Worm (Caenorhabditis elegans): ENCODE measurements around the gene tor-2.

Gene tor-2

DNA sequence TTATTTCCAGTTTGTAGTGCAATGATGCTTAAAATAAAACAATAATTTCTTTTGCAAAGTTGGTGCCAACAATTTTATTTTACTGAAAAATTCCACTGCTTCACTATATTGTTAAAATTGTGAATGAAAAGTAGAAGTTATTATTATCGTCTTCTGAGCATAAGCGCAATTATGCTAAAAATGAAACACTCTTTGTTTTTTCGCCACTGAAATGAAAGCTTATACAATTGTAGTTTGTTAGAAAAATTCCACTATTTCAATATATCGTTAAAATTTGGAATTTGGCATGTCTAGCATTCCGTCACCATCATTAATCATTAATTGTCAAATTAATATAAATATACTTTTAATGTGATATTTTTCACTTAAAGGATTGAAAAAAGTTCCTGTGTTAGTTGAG lies 30.0 kb downstream of the tor-2 start:
- no peak for TF ChIP-seq W03F9.2 (tag; optimal IDR thresholded peaks at IDR 0.05)
- TF ChIP-seq dao-5 (tag; optimal IDR thresholded peaks at IDR 0.05) = no peak
- no peak for TF ChIP-seq him-1 (tag; optimal IDR thresholded peaks at IDR 0.05)

DNA sequence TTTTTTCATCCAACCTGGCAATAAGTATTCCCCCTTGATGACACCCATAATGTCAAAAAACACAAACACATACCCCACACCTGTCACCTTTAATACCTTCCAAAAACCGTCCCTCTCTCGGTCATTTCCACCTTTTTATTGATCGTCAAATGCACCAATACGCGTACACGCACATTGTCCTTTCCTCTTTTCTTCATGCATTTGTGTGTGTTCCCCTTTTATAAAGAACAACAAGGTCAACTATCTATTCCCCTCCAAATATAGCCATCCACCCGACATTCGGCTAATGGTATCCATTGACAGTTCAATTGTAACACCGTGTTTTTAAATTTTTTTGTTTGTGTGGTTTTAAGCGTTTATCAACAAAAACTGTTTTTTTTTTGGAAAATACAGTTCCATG lies 38.8 kb downstream of the tor-2 start:
- TF ChIP-seq dao-5 (tag; optimal IDR thresholded peaks at IDR 0.05) (no peak), him-1 (tag; optimal IDR thresholded peaks at IDR 0.05) (no peak), W03F9.2 (tag; optimal IDR thresholded peaks at IDR 0.05) (no peak)

DNA sequence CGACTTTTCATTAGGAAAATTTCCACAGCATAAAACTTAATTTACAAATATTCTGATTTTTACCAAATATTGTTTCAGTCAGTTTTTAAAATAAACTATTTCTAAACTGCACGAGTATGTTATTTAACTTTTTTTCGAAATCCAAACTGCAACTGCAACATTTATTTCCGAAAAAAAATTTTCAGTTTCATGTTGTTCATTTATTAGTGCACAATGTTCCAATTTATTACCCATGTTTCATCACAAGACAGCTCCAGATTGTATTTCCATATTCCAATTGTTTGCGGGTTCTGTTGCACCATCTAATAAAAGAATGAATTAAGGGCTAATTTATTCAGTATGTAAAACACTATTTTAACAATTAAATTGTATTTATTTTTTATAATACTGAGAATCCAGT lies 42.3 kb downstream of the tor-2 start:
- TF ChIP-seq W03F9.2 (tag; optimal IDR thresholded peaks at IDR 0.05) = no peak
- no peak for TF ChIP-seq him-1 (tag; optimal IDR thresholded peaks at IDR 0.05)
- TF ChIP-seq dao-5 (tag; optimal IDR thresholded peaks at IDR 0.05) = no peak

DNA sequence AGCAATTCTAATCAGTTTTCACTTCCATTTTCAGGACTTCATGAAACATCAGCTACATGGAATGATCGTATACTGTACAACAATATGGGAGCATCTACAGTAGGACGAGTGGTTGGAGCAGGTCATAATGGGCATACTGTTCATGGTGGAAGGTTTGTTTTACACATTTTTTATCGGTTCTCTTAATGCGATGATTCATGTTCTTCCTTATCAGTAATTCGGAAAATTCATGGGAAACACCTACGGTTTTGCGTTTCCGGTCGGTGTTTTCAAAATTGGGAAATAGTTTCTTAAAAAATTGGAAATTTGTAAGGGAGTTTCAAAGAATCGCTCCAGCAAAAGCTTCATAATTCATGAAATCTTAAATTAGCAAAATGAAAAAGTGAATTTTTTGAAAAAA lies 43.1 kb downstream of the tor-2 start:
- TF ChIP-seq W03F9.2 (tag; optimal IDR thresholded peaks at IDR 0.05) = no peak
- TF ChIP-seq him-1 (tag; optimal IDR thresholded peaks at IDR 0.05) = no peak
- TF ChIP-seq dao-5 (tag; optimal IDR thresholded peaks at IDR 0.05) = no peak

DNA sequence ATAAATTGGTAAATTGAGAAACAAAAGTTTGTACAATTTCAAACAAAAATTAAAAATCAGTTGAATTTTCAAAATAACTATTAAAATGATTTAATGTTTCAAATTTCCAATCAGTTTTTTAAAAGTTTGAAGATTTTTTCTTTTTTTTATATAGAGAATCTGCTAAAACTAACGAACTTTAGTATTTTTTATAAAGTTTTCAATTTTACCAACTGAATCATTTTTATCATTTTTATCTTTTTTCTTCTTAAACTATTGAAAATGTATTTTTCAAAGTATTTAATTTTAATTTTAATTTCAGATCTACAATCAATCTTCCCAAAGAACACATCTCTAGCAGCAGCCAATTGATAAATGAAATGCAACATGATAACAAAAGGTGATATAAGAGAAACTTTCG lies 49.9 kb downstream of the tor-2 start, which contains the start of gene Y37A1A.4:
Gene Y37A1A.4 (plus strand): TSS at position 301 of the 400 bp plus-strand sequence.
- TF ChIP-seq him-1 (tag; optimal IDR thresholded peaks at IDR 0.05) (no peak), W03F9.2 (tag; optimal IDR thresholded peaks at IDR 0.05) (no peak), dao-5 (tag; optimal IDR thresholded peaks at IDR 0.05) (no peak)

Data from whole organism, L4/young adult.